Fruit fly (Drosophila melanogaster) whole organism, embryonic: Measurements from ENCODE around the gene east.

Experiments
- Atf-2 ChIP-seq: fragments of 200-800 bp; sonication (Bioruptor generic); optimal IDR thresholded peaks from 2 replicates; lab custom pipeline; 2016; ENCODE audit warnings: missing biosample characterization, missing genetic modification characterization
- BEAF-32 ChIP-seq: fragments of 200-800 bp; sonication (Bioruptor generic); optimal IDR thresholded peaks from 3 replicates; lab custom pipeline; 2017; ENCODE audit warnings: missing biosample characterization, missing genetic modification characterization, mild to moderate bottlenecking, moderate library complexity, missing genetic modification reagents
- Bteb2 ChIP-seq: fragments of 200-800 bp; sonication (Bioruptor generic); optimal IDR thresholded peaks from 2 replicates; lab custom pipeline; 2016; ENCODE audit warnings: missing biosample characterization, missing genetic modification characterization
- CG11247 ChIP-seq: fragments of 200-800 bp; sonication (Bioruptor generic); IDR thresholded peaks from 2 replicates; pipeline ENCODE4 v1.3.6; 2022; ENCODE audit warnings: missing biosample characterization, missing genetic modification characterization
- CG13775 ChIP-seq: fragments of 200-800 bp; sonication (Bioruptor generic); optimal IDR thresholded peaks from 3 replicates; lab custom pipeline; 2017; ENCODE audit warnings: missing biosample characterization, mild to moderate bottlenecking, missing genetic modification characterization
- CG14014 ChIP-seq: fragments of 200-800 bp; sonication (Bioruptor generic); IDR thresholded peaks from 2 replicates; pipeline ENCODE4 v1.3.6; 2022; ENCODE audit warnings: missing biosample characterization, missing genetic modification characterization
- CG14965 ChIP-seq: fragments of 200-800 bp; sonication (Bioruptor generic); optimal IDR thresholded peaks from 2 replicates; lab custom pipeline; 2016; ENCODE audit warnings: missing biosample characterization, missing genetic modification characterization, borderline replicate concordance
- CG1647 ChIP-seq: fragments of 200-800 bp; sonication (Bioruptor generic); optimal IDR thresholded peaks from 3 replicates; lab custom pipeline; 2016; ENCODE audit warnings: missing biosample characterization, missing genetic modification characterization
- CG16815 ChIP-seq: fragments of 200-800 bp; sonication (Bioruptor generic); optimal IDR thresholded peaks from 3 replicates; lab custom pipeline; 2017; ENCODE audit warnings: missing biosample characterization, mild to moderate bottlenecking, missing genetic modification characterization
- CG16863 ChIP-seq: fragments of 200-800 bp; sonication (Bioruptor generic); optimal IDR thresholded peaks from 3 replicates; lab custom pipeline; 2016; ENCODE audit warnings: missing biosample characterization, missing genetic modification characterization
- CG17612 ChIP-seq: fragments of 200-800 bp; sonication (Bioruptor generic); IDR thresholded peaks from 2 replicates; pipeline ENCODE4 v1.3.6; 2022; ENCODE audit warnings: missing biosample characterization, missing genetic modification characterization
- CG18262 ChIP-seq: fragments of 200-800 bp; optimal IDR thresholded peaks from 3 replicates; lab custom pipeline; 2019; ENCODE audit warnings: missing biosample characterization, mild to moderate bottlenecking, missing genetic modification characterization, moderate library complexity
- CG18764 ChIP-seq: fragments of 200-800 bp; sonication (Bioruptor generic); optimal IDR thresholded peaks from 3 replicates; lab custom pipeline; 2016; ENCODE audit warnings: missing biosample characterization, missing genetic modification characterization
- CG2678 ChIP-seq: fragments of 200-800 bp; sonication (Bioruptor generic); optimal IDR thresholded peaks from 3 replicates; lab custom pipeline; 2019; ENCODE audit warnings: missing biosample characterization, mild to moderate bottlenecking, missing genetic modification characterization, moderate library complexity
- CG4282 ChIP-seq: fragments of 200-800 bp; sonication (Bioruptor generic); optimal IDR thresholded peaks from 2 replicates; lab custom pipeline; 2016; ENCODE audit warnings: missing biosample characterization, missing genetic modification characterization
- CG5245 ChIP-seq: fragments of 200-800 bp; sonication (Bioruptor generic); optimal IDR thresholded peaks from 3 replicates; lab custom pipeline; 2016; ENCODE audit warnings: missing biosample characterization, missing genetic modification characterization
- CG6175 ChIP-seq: fragments of 200-800 bp; sonication (Bioruptor generic); IDR thresholded peaks from 3 replicates; pipeline ENCODE4 v1.3.6; 2022; ENCODE audit warnings: missing biosample characterization, missing genetic modification characterization
- CG6689 ChIP-seq: fragments of 200-800 bp; sonication (Bioruptor generic); IDR thresholded peaks from 2 replicates; pipeline ENCODE4 v1.3.6; 2022; ENCODE audit warnings: missing biosample characterization, missing genetic modification characterization
- CG7556 ChIP-seq: fragments of 200-800 bp; sonication (Bioruptor generic); optimal IDR thresholded peaks from 2 replicates; lab custom pipeline; 2017; ENCODE audit warnings: missing biosample characterization, mild to moderate bottlenecking, missing genetic modification characterization
- CG8478 ChIP-seq: fragments of >200 bp; optimal IDR thresholded peaks from 2 replicates; lab custom pipeline; 2018
- CG9215 ChIP-seq: fragments of 200-800 bp; sonication (Bioruptor generic); IDR thresholded peaks from 2 replicates; pipeline ENCODE4 v1.3.6; 2022; ENCODE audit warnings: missing biosample characterization, missing genetic modification characterization
- Doc2 ChIP-seq: fragments of 200-800 bp; sonication (Bioruptor generic); IDR thresholded peaks from 2 replicates; pipeline ENCODE4 v1.3.6; 2022; ENCODE audit warnings: missing biosample characterization, missing genetic modification characterization
- Eip74EF ChIP-seq, 2 experiments: fragments of 200-800 bp in 1 of 2; fragments of >200 bp in 1 of 2; sonication (Bioruptor generic) in 1 of 2; optimal IDR thresholded peaks; 2 replicates each; lab custom pipeline; 2017 to 2019; ENCODE audit warnings: missing biosample characterization in 2 of 2, missing genetic modification characterization in 2 of 2, mild to moderate bottlenecking in 1 of 2, moderate library complexity in 1 of 2
- HHEX ChIP-seq: fragments of 200-800 bp; sonication (Bioruptor generic); optimal IDR thresholded peaks from 3 replicates; lab custom pipeline; 2017; ENCODE audit warnings: missing biosample characterization, mild to moderate bottlenecking, missing genetic modification characterization, missing genetic modification reagents
- Hey ChIP-seq: fragments of 200-800 bp; sonication (Bioruptor generic); optimal IDR thresholded peaks from 3 replicates; lab custom pipeline; 2018; ENCODE audit warnings: missing biosample characterization, mild to moderate bottlenecking, missing genetic modification characterization
- Lpt ChIP-seq: fragments of >200 bp; optimal IDR thresholded peaks from 2 replicates; lab custom pipeline; 2018; ENCODE audit warnings: missing biosample characterization, missing genetic modification characterization
- Optix ChIP-seq: fragments of 200-800 bp; sonication (Bioruptor generic); IDR thresholded peaks from 3 replicates; pipeline ENCODE4 v1.3.6; 2022; ENCODE audit warnings: missing biosample characterization, missing genetic modification characterization
- PHDP ChIP-seq: fragments of 200-800 bp; sonication (Bioruptor generic); optimal IDR thresholded peaks from 3 replicates; lab custom pipeline; 2018; ENCODE audit warnings: missing biosample characterization, mild to moderate bottlenecking, missing genetic modification characterization, moderate library complexity
- Xbp1 ChIP-seq: fragments of 200-800 bp; sonication (Bioruptor generic); optimal IDR thresholded peaks from 3 replicates; lab custom pipeline; 2016; ENCODE audit warnings: missing biosample characterization, mild to moderate bottlenecking, missing genetic modification characterization
- YL-1 ChIP-seq: fragments of 200-800 bp; sonication (Bioruptor generic); optimal IDR thresholded peaks from 3 replicates; lab custom pipeline; 2017; ENCODE audit warnings: missing biosample characterization, mild to moderate bottlenecking, missing genetic modification characterization
- ap ChIP-seq: fragments of 200-800 bp; sonication (Bioruptor generic); IDR thresholded peaks from 2 replicates; pipeline ENCODE4 v1.3.6; 2022; ENCODE audit warnings: missing biosample characterization, missing genetic modification characterization
- btn ChIP-seq: fragments of 200-800 bp; sonication (Bioruptor generic); optimal IDR thresholded peaks from 2 replicates; lab custom pipeline; 2016; ENCODE audit warnings: missing biosample characterization, missing genetic modification characterization
- emc ChIP-seq: fragments of 200-800 bp; sonication (Bioruptor generic); optimal IDR thresholded peaks from 2 replicates; lab custom pipeline; 2016; ENCODE audit warnings: missing biosample characterization, missing genetic modification characterization
- fd102C ChIP-seq: fragments of 200-800 bp; sonication (Bioruptor generic); optimal IDR thresholded peaks from 2 replicates; lab custom pipeline; 2018; ENCODE audit warnings: missing biosample characterization, mild to moderate bottlenecking, missing genetic modification characterization, moderate library complexity
- gro ChIP-seq: fragments of 200-800 bp; sonication (Bioruptor generic); optimal IDR thresholded peaks from 2 replicates; lab custom pipeline; 2016; ENCODE audit warnings: missing biosample characterization, missing genetic modification characterization
- hbn ChIP-seq: fragments of 200-800 bp; sonication (Bioruptor generic); IDR thresholded peaks from 2 replicates; pipeline ENCODE4 v1.3.6; 2022; ENCODE audit warnings: missing biosample characterization, missing genetic modification characterization; ENCODE audit not compliant: partially characterized antibody
- insv ChIP-seq, 2 experiments: fragments of 200-800 bp; sonication (Bioruptor generic); optimal IDR thresholded peaks; 3 replicates each; lab custom pipeline; 2016 to 2018; ENCODE audit warnings: missing biosample characterization in 2 of 2, missing genetic modification characterization in 2 of 2
- kni ChIP-seq: fragments of 200-800 bp; sonication (Bioruptor generic); optimal IDR thresholded peaks from 3 replicates; lab custom pipeline; 2017; ENCODE audit warnings: mild to moderate bottlenecking, missing biosample characterization, missing genetic modification reagents, missing genetic modification characterization
- mld ChIP-seq: fragments of 200-800 bp; sonication (Bioruptor generic); IDR thresholded peaks from 3 replicates; pipeline ENCODE4 v1.3.6; 2022; ENCODE audit warnings: missing biosample characterization, missing genetic modification characterization; ENCODE audit not compliant: partially characterized antibody
- nerfin-2 ChIP-seq: fragments of 200-800 bp; sonication (Bioruptor generic); IDR thresholded peaks from 2 replicates; pipeline ENCODE4 v1.3.6; 2022; ENCODE audit warnings: missing biosample characterization, missing genetic modification characterization; ENCODE audit not compliant: partially characterized antibody
- org-1 ChIP-seq: fragments of 200-800 bp; sonication (Bioruptor generic); optimal IDR thresholded peaks from 2 replicates; lab custom pipeline; 2017; ENCODE audit warnings: missing biosample characterization, missing genetic modification characterization
- otp ChIP-seq: fragments of 200-800 bp; sonication (Bioruptor generic); IDR thresholded peaks from 3 replicates; pipeline ENCODE4, ENCODE4 v1.3.6; 2022; ENCODE audit warnings: missing biosample characterization, missing genetic modification characterization
- pzg ChIP-seq: fragments of 200-800 bp; sonication (Bioruptor generic); optimal IDR thresholded peaks from 3 replicates; lab custom pipeline; 2018; ENCODE audit warnings: missing biosample characterization, mild to moderate bottlenecking, missing genetic modification characterization, moderate library complexity
- repo ChIP-seq: fragments of 200-800 bp; sonication (Bioruptor generic); optimal IDR thresholded peaks from 2 replicates; lab custom pipeline; 2016; ENCODE audit warnings: missing biosample characterization, missing genetic modification characterization
- ro ChIP-seq: fragments of 200-800 bp; sonication (Bioruptor generic); IDR thresholded peaks from 2 replicates; pipeline ENCODE4 v1.3.6; 2022; ENCODE audit warnings: missing biosample characterization, missing genetic modification characterization
- sima ChIP-seq: fragments of 200-800 bp; sonication (Bioruptor generic); optimal IDR thresholded peaks from 2 replicates; lab custom pipeline; 2016; ENCODE audit warnings: missing biosample characterization, missing genetic modification characterization
- sna ChIP-seq: fragments of 200-800 bp; sonication (Bioruptor generic); IDR thresholded peaks from 2 replicates; pipeline ENCODE4 v1.3.6; 2022; ENCODE audit warnings: missing biosample characterization, missing genetic modification characterization; ENCODE audit not compliant: partially characterized antibody
- trem ChIP-seq: fragments of 200-800 bp; optimal IDR thresholded peaks from 3 replicates; lab custom pipeline; 2019; ENCODE audit warnings: missing biosample characterization, mild to moderate bottlenecking, missing genetic modification characterization, moderate library complexity
- z ChIP-seq: fragments of 200-800 bp; sonication (Bioruptor generic); IDR thresholded peaks from 3 replicates; pipeline ENCODE4 v1.3.6; 2022; ENCODE audit warnings: missing biosample characterization, missing genetic modification characterization

Gene east

DNA sequence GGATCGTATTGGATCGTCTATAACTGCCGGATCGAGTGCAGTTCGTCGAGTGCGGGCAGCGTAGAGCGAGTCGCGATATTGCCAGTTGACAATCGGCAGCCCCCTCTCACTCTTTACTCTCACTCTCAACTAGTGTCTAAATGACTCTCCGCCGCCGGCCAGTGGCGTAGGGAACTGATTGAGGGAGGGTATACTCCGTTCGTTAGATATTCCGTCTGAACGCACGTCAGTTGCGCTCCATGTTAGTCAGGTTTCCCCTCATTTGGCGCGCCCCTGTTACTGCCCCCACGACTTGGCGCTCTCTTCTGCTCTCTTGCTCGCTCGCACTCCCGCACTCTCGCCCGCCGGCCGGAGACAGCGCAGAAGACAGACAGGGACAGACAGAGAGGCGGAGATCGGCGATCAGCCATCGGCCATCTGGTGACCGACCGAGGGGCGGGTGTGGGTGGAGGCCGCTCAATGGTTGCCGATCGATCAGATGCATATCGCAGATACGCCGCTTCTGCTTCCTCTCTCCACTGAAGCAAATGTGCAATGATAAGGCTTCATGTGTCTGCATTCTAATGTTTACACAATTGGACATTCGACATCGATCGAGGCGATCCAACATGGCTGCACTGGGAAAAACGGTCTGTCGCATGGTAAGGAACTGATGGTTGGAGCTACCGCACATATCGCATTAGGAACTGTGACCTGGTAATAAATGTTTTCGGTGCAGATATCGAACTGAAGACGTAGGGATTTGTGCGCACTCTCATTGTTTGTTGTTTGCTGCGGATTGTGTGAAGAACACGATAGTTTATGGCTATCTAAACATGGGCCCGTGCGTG is 39.6 kb downstream of the east start, which contains the start of gene moody (continued):
- TF ChIP-seq sna (GFP tag; lab: Robert Waterston, UW) (0 out of 2 replicates have a peak, but pooled peaks have one; percentile 17), sima (GFP tag; lab: Kevin White, UChicago) (peak; percentile 88), CG18764 (GFP tag; lab: Kevin White, UChicago) (peak; percentile 92), CG7556 (GFP tag; lab: Kevin White, UChicago) (peak; percentile 96), repo (peak; percentile 96), btn (GFP tag; lab: Kevin White, UChicago) (peak; percentile 89), BEAF-32 (GFP tag; lab: Kevin White, UChicago) (peak; percentile 16), CG8478 (lab: Kevin White, UChicago) (peak; percentile 50), insv (GFP tag; optimal IDR thresholded peaks at IDR 0.05; lab: Kevin White, UChicago) (peak in 1 of 2 experiments; percentile 82), CG18262 (tag; lab: Kevin White, UChicago) (peak; percentile 89), z (GFP tag; lab: Robert Waterston, UW) (peak; percentile 86), CG5245 (GFP tag; lab: Kevin White, UChicago) (peak; percentile 97), CG16863 (GFP tag; lab: Kevin White, UChicago) (peak; percentile 97), PHDP (tag; lab: Kevin White, UChicago) (peak; percentile 97), CG14965 (GFP tag; lab: Kevin White, UChicago) (peak; percentile 74), CG9215 (peak; percentile 97), CG11247 (GFP tag; lab: Robert Waterston, UW) (peak; percentile 99), CG14014 (GFP tag; lab: Robert Waterston, UW) (peak; percentile 99), Eip74EF (GFP tag; optimal IDR thresholded peaks at IDR 0.05; lab: Kevin White, UChicago) (peak in 1 of 2 experiments; percentile 89), Bteb2 (peak; percentile 97), CG2678 (peak; percentile 97), CG1647 (GFP tag; lab: Kevin White, UChicago) (peak; percentile 94), mld (GFP tag; lab: Robert Waterston, UW) (no peak), Xbp1 (peak; percentile 98), fd102C (peak; percentile 52), Doc2 (GFP tag; lab: Robert Waterston, UW) (peak; percentile 92), pzg (GFP tag; lab: Kevin White, UChicago) (peak; percentile 45), org-1 (peak; percentile 95), CG16815 (peak; percentile 95), trem (tag; lab: Kevin White, UChicago) (peak; percentile 58), HHEX (GFP tag; lab: Kevin White, UChicago) (peak; percentile 97), ap (peak; percentile 97), kni (GFP tag; lab: Kevin White, UChicago) (peak; percentile 93), hbn (GFP tag; lab: Robert Waterston, UW) (peak; percentile 48; the same call in 1 of the 2 replicates), otp (GFP tag; lab: Robert Waterston, UW) (peak; percentile 99), Lpt (GFP tag; lab: Kevin White, UChicago) (no peak), emc (GFP tag; lab: Kevin White, UChicago) (peak; percentile 92), ro (GFP tag; lab: Robert Waterston, UW) (peak; percentile 95), nerfin-2 (GFP tag; lab: Robert Waterston, UW) (no peak), Hey (tag; lab: Kevin White, UChicago) (peak; percentile 96), Atf-2 (peak; percentile 96), gro (peak; percentile 98), Optix (GFP tag; lab: Robert Waterston, UW) (peak; percentile 97), CG17612 (GFP tag; lab: Robert Waterston, UW) (peak; percentile 97), CG6689 (peak; percentile 95), CG6175 (GFP tag; lab: Robert Waterston, UW) (peak; percentile 98), CG13775 (GFP tag; lab: Kevin White, UChicago) (peak; percentile 90), CG4282 (GFP tag; lab: Kevin White, UChicago) (peak; percentile 94), YL-1 (GFP tag; lab: Kevin White, UChicago) (peak; percentile 96)
